Worm (Caenorhabditis elegans) whole organism, late embryonic: ENCODE measurements around the gene ZK105.3.

Source experiments
- ceh-30 ChIP-seq: fragments of 150-350 bp; optimal IDR thresholded peaks from 2 replicates; lab custom pipeline; 2014; ENCODE audit warnings: missing biosample characterization, missing genetic modification characterization
- che-1 ChIP-seq: sonication (generic microtip); optimal IDR thresholded peaks from 2 replicates; lab custom pipeline; 2016; ENCODE audit warnings: mild to moderate bottlenecking, missing genetic modification characterization, missing compliant biosample characterization
- pat-9 ChIP-seq: fragments of 200-800 bp; sonication (Bioruptor generic); optimal IDR thresholded peaks from 2 replicates; lab custom pipeline; 2018; ENCODE audit warnings: mild to moderate bottlenecking, missing genetic modification characterization, moderate library complexity, missing compliant biosample characterization
- pha-4 ChIP-seq: fragments of 150-350 bp; optimal IDR thresholded peaks from 2 replicates; lab custom pipeline; 2018; ENCODE audit warnings: missing biosample characterization, missing genetic modification reagents, missing genetic modification characterization

DNA sequence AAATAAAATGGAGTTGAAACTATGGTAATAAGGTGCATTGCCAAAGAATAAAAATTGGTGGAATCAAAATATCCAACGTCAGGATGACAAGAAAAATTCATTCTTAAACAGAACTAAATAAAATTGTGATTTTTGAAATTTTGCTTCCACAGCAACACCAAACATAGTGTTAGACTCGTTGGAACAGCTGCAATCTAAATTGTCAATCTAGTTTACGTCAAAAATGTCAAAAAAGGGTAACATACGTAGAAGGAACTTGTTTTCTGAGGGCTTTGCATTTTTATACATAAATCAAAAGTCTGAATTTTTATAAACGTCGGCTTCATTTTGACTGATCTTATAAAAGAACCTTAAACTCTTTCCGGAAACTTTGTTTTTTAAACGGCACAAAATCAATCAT, 43.4 kb upstream of the ZK105.3 start, which contains the start of gene srh-200:
- TF ChIP-seq ceh-30 (tag; lab: Kevin White, UChicago) (no peak), che-1 (tag; lab: Kevin White, UChicago) (no peak), pha-4 (no peak), pat-9 (tag; lab: Kevin White, UChicago) (no peak)
